Worm (Caenorhabditis elegans): Measurements from ENCODE around the gene C36C9.5.

- TF ChIP-seq ama-1 (optimal IDR thresholded peaks at IDR 0.05) (no peak), unc-62 (GFP tag; optimal IDR thresholded peaks at IDR 0.05) (no peak), nhr-77 (tag; optimal IDR thresholded peaks at IDR 0.05) (no peak), lin-13 (GFP tag; optimal IDR thresholded peaks at IDR 0.05) (no peak), nhr-12 (tag; optimal IDR thresholded peaks at IDR 0.05) (no peak), nhr-10 (tag; optimal IDR thresholded peaks at IDR 0.05) (no peak), F13H6.1 (tag; optimal IDR thresholded peaks at IDR 0.05) (no peak), aly-2 (tag; optimal IDR thresholded peaks at IDR 0.05) (no peak), fos-1 (tag; optimal IDR thresholded peaks at IDR 0.05) (no peak), elt-3 (tag; optimal IDR thresholded peaks at IDR 0.05) (no peak), unc-55 (GFP tag; optimal IDR thresholded peaks at IDR 0.05) (no peak), nhr-237 (tag; optimal IDR thresholded peaks at IDR 0.05) (no peak), nhr-11 (tag; optimal IDR thresholded peaks at IDR 0.05) (no peak)
Measured at ce11 chrX:1703049-1703448, 691 bp downstream of the C36C9.5 start.
